Worm (Caenorhabditis elegans) whole organism, midembryonic: ENCODE results near the gene spl-2.

Experiments
- T22C8.4 ChIP-seq: fragments of 200-800 bp; sonication (Bioruptor generic); IDR thresholded peaks from 2 replicates; pipeline ENCODE4 v1.3.6; 2022; ENCODE audit warnings: missing genetic modification characterization, missing compliant biosample characterization
- cog-1 ChIP-seq: sonication (generic microtip); optimal IDR thresholded peaks from 2 replicates; lab custom pipeline; 2016; ENCODE audit warnings: missing genetic modification characterization, missing compliant biosample characterization
- flt-1 ChIP-seq: fragments of 200-800 bp; sonication (Bioruptor generic); IDR thresholded peaks from 2 replicates; pipeline ENCODE4 v1.3.6; 2022; ENCODE audit warnings: missing genetic modification characterization, missing compliant biosample characterization
- klf-2 ChIP-seq: fragments of 200-800 bp; sonication (Bioruptor generic); conservative IDR thresholded peaks from 2 replicates; pipeline ENCODE4 v1.3.6; 2022; ENCODE audit warnings: missing genetic modification reagents, missing genetic modification characterization, missing compliant biosample characterization
- med-1 ChIP-seq: sonication (generic microtip); optimal IDR thresholded peaks from 2 replicates; lab custom pipeline; 2017; ENCODE audit warnings: missing genetic modification characterization, mild to moderate bottlenecking, missing compliant biosample characterization, antibody characterized with exemption, missing genetic modification reagents; ENCODE audit not compliant: insufficient read depth
- ref-1 ChIP-seq: fragments of 200-800 bp; sonication (Bioruptor generic); conservative IDR thresholded peaks from 2 replicates; pipeline ENCODE4 v1.3.6; 2022; ENCODE audit warnings: missing genetic modification reagents, missing genetic modification characterization, missing compliant biosample characterization
- tab-1 ChIP-seq: fragments of 200-800 bp; sonication (Bioruptor generic); IDR thresholded peaks from 2 replicates; pipeline ENCODE4 v1.3.6; 2022; ENCODE audit warnings: missing genetic modification characterization, missing compliant biosample characterization
- ztf-23 ChIP-seq: fragments of 200-800 bp; sonication (Bioruptor generic); IDR thresholded peaks from 2 replicates; pipeline ENCODE4 v1.3.6; 2022; ENCODE audit warnings: missing genetic modification reagents, missing genetic modification characterization, missing compliant biosample characterization
- ztf-29 ChIP-seq: fragments of 200-800 bp; sonication (Bioruptor generic); IDR thresholded peaks from 2 replicates; pipeline ENCODE4 v1.3.6; 2022; ENCODE audit warnings: missing genetic modification reagents, missing genetic modification characterization, missing compliant biosample characterization

The spl-2 gene

DNA sequence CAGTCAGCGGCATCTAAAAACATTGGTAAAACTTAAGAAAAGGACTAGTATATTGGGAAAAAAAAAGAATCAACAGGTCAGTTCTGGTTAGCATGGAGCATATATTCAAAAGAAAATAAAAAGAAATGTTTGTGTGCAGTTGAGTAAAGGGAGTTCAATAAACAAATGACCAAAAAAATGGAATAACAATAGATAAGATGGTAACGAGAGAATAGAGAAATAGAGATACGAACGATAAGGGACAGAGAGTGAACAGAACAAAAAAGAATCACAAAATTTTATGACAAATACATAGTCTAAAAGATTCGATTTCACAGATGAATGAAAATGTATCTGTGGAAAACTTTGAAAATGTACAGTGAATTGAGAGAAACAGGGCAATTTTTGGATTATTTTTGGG lies 26.3 kb upstream of the spl-2 start, which contains the start of gene gad-3:
TSS of gene gad-3 (minus strand) at position 17 of the 400 bp plus-strand sequence.
- TF ChIP-seq ztf-29 (GFP tag; lab: Robert Waterston, UW), result no peak
- no peak for TF ChIP-seq klf-2 (GFP tag; lab: Robert Waterston, UW)
- TF ChIP-seq ref-1 (GFP tag; lab: Robert Waterston, UW), result no peak
- TF ChIP-seq T22C8.4 (GFP tag; lab: Robert Waterston, UW), result no peak
- no peak for TF ChIP-seq tab-1 (GFP tag; lab: Robert Waterston, UW)
- no peak for TF ChIP-seq med-1
- TF ChIP-seq flt-1 (GFP tag; lab: Robert Waterston, UW), result no peak

DNA sequence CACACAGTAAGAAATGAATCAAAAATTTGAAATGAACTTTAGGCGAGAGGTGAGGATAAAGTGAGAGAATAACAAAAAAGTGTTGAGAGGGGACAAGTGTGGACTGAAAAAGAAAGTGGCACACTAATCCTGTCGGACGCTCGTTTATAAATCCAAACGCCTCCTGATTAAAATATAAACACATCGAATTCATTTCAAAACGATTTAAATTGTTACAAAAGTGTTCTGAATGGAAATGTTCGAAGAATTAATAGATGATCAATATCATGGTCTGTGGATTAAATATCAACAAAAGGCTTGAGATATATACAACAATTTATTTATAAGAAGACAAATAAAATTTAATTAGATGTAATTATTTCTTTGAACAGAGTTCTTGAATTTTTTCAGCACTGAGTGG lies 21.4 kb upstream of the spl-2 start, which contains the start of gene B0222.11:
TSS of gene B0222.11 (minus strand) at position 101 of the 400 bp plus-strand sequence.
- TF ChIP-seq klf-2 (GFP tag; lab: Robert Waterston, UW), result no peak

DNA sequence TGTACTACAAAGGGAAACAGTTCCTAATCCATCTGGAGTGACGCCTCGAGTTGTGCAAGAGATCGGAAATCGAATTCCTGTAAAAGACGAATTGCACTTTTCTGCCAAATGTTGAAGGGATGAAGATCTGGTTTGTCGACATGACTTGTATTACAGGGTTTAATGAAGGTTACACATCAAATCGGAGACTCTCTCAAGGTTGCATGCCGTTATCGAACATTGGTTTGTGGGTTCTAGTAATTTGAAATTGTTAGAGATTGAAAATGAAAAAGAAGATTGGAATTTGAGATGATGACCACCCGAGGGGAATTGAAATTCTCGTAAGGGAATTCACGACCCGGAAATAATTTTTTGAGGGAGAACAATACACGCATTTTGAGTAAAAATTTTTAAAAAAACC lies 19.6 kb upstream of the spl-2 start:
- TF ChIP-seq med-1 (no peak), ztf-29 (GFP tag; lab: Robert Waterston, UW) (no peak), tab-1 (GFP tag; lab: Robert Waterston, UW) (no peak), klf-2 (GFP tag; lab: Robert Waterston, UW) (no peak), ztf-23 (no peak), ref-1 (GFP tag; lab: Robert Waterston, UW) (no peak), flt-1 (GFP tag; lab: Robert Waterston, UW) (no peak), cog-1 (tag; lab: Kevin White, UChicago) (no peak), T22C8.4 (GFP tag; lab: Robert Waterston, UW) (no peak)

DNA sequence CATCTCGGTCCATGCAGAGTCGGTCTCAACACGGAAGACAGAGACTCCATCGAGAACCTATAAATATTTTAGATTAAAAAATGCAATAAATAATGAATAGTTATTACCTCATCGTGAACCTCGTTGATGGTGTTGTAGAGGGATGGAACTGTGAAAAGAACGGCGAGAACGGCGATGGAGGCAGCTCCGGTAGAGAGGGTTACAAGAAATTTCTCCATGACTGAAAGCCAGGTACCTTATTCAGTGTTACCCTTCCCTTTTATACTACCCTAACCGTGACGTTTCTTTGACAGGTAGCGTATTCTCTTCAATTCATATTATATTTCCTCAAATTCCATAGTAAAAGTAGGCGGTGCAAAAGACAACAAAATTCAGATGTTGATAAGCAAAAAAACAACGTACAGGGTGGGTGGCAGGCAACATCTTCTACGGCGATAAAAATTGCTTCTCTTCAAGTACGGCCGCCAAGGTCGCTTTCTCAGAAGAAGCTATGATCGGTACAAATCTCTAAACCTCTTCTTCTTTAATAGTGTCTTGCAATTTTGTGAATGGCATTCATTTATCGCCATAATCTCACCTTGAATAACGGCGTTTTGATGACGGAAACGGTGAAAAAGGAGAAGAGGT lies 18.5 kb upstream of the spl-2 start, which contains the start of gene col-10:
TSS of gene col-10 (minus strand) at position 235 of the 627 bp plus-strand sequence.
- TF ChIP-seq tab-1 (GFP tag; lab: Robert Waterston, UW) (no peak), flt-1 (GFP tag; lab: Robert Waterston, UW) (no peak), ztf-23 (no peak), ref-1 (GFP tag; lab: Robert Waterston, UW) (no peak), ztf-29 (GFP tag; lab: Robert Waterston, UW) (no peak), med-1 (no peak), klf-2 (GFP tag; lab: Robert Waterston, UW) (no peak), T22C8.4 (GFP tag; lab: Robert Waterston, UW) (no peak), cog-1 (tag; lab: Kevin White, UChicago) (no peak)

DNA sequence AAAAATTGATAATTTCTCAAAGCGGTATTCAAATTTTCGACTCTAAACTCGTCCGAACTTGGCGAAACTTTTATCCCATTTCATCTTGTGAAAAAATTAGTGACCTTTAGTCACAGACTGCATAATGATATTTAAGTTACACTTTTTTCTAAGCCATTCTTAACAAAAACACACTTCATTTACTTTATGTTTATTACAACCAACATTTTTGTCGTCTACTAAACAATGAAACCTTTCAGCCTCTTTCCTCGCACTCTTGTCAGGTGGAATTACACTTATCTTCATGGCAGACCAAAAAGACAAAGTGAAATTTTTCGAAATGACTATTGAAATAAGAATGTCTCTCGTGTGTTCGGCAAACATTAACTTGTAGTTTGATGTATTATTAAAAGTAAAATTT lies 17.2 kb upstream of the spl-2 start:
- TF ChIP-seq cog-1 (tag; lab: Kevin White, UChicago), result no peak
- no peak for TF ChIP-seq flt-1 (GFP tag; lab: Robert Waterston, UW)
- no peak for TF ChIP-seq klf-2 (GFP tag; lab: Robert Waterston, UW)
- TF ChIP-seq med-1, result no peak
- no peak for TF ChIP-seq ztf-23
- no peak for TF ChIP-seq T22C8.4 (GFP tag; lab: Robert Waterston, UW)
- no peak for TF ChIP-seq ztf-29 (GFP tag; lab: Robert Waterston, UW)
- no peak for TF ChIP-seq ref-1 (GFP tag; lab: Robert Waterston, UW)
- TF ChIP-seq tab-1 (GFP tag; lab: Robert Waterston, UW), result no peak

DNA sequence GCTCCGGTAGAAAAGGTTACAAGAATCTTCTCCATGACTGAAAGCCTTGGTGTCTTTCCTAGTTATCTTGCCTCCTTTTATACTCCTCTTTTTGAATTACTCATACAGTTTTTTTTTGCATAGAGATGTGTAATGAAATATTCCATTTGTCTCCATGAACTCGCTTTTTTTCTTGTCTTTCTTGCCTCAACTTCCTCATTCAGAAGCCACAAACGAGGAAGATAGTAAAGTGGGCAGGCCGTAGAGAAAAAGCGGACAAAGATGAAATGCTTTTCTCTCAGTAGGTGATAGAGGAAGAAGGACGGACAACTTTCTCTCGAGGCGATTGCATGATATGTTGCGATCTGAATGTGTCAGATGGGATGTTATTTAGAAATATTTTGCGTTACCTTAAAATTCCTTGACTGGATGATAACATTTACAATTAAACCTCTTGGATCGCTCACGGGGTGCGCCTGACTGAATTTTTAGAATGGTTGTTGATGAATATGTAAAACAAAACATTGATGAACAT lies 16.3 kb upstream of the spl-2 start, which contains the start of gene col-145:
TSS of gene col-145 (minus strand) at position 51 of the 514 bp plus-strand sequence.
- no peak for TF ChIP-seq tab-1 (GFP tag; lab: Robert Waterston, UW)

DNA sequence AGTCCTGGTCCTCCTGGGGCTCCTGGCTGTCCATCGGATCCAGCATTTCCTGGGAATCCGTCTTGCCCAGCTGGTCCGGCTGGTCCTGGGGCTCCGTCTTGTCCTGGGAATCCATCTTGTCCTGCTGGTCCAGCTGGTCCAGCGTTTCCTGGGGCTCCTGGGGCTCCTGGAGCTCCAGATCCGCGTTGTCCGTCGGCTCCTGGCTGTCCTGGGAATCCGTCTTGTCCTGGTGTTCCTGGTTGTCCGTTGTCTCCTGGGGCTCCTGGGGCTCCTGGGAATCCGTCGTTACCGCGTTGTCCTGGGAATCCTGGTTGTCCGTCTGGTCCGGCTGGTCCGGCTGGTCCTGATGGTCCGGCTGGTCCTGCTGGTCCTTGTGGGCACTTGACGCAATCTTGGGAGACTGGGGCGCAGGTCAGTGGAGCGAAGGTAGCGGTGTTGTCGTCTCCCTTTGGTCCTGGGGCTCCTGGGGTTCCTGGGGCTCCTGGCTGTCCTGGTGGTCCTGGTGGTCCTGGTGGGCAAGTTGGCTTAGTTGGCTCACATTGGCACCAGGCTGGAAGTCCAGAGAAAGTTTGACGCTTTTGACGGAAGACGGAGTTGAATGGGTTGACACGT lies 15.5 kb upstream of the spl-2 start:
- TF ChIP-seq med-1 (no peak), ztf-29 (GFP tag; lab: Robert Waterston, UW) (no peak), ztf-23 (no peak), tab-1 (GFP tag; lab: Robert Waterston, UW) (no peak), flt-1 (GFP tag; lab: Robert Waterston, UW) (no peak), T22C8.4 (GFP tag; lab: Robert Waterston, UW) (no peak), cog-1 (tag; lab: Kevin White, UChicago) (no peak), klf-2 (GFP tag; lab: Robert Waterston, UW) (no peak), ref-1 (GFP tag; lab: Robert Waterston, UW) (no peak)

DNA sequence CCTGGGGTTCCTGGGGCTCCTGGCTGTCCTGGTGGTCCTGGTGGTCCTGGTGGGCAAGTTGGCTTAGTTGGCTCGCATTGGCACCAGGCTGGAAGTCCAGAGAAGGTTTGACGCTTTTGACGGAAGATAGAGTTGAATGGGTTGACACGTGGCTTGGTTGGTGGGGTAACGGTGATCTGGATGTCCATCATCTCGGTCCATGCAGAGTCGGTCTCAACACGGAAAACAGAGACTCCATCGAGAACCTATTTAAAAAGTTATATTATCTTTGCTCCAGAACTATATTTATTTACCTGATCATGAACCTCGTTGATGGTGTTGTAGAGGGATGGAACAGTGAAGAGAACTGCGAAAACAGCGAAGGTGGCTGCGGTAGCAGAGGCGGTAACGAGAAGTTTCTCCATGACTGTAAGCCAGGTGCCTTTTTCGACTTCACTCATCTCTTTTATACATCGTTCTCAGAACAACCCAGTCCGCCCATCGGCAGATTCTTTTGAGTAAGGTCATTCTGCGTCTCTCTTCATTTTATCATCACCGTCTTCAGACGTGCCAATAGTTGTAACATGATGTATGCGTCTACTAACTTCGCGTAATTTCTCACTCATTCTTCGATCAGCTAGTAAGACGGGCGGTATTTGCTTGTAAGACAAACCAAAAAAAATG lies 13.7 kb upstream of the spl-2 start, which contains the start of gene col-144:
TSS of gene col-144 (minus strand) at position 419 of the 663 bp plus-strand sequence.
- TF ChIP-seq tab-1 (GFP tag; lab: Robert Waterston, UW), result no peak
- no peak for TF ChIP-seq flt-1 (GFP tag; lab: Robert Waterston, UW)
- no peak for TF ChIP-seq klf-2 (GFP tag; lab: Robert Waterston, UW)
- no peak for TF ChIP-seq cog-1 (tag; lab: Kevin White, UChicago)
- no peak for TF ChIP-seq T22C8.4 (GFP tag; lab: Robert Waterston, UW)
- no peak for TF ChIP-seq ztf-29 (GFP tag; lab: Robert Waterston, UW)
- no peak for TF ChIP-seq ref-1 (GFP tag; lab: Robert Waterston, UW)
- no peak for TF ChIP-seq med-1

DNA sequence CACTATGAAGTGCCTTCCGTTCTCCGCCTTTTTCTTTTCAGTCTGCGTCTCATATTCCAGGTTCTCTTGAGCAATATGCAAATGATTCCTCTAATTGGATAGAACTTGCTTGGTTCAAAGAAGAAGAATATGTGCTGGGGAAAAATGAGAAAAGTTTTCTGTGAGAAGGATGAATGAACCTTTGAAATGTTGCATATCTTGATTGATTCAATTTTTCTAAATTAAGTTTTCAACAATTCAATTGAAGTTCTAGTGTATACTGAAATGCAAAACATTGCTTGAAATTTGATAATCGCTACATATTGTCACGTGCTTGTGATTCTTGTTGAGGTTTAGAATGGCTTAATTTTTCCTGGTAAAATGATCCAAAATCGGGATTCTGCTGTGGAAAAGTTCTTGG lies 10.9 kb upstream of the spl-2 start:
- TF ChIP-seq tab-1 (GFP tag; lab: Robert Waterston, UW), result no peak
- TF ChIP-seq klf-2 (GFP tag; lab: Robert Waterston, UW), result no peak
- no peak for TF ChIP-seq ref-1 (GFP tag; lab: Robert Waterston, UW)
- no peak for TF ChIP-seq cog-1 (tag; lab: Kevin White, UChicago)
- TF ChIP-seq T22C8.4 (GFP tag; lab: Robert Waterston, UW), result no peak
- TF ChIP-seq med-1, result no peak
- no peak for TF ChIP-seq flt-1 (GFP tag; lab: Robert Waterston, UW)
- TF ChIP-seq ztf-23, result no peak
